Fruit fly (Drosophila melanogaster) whole organism, embryonic: Measurements from ENCODE around the gene RpL28.

Source experiments
- Abd-B ChIP-seq: fragments of 200-800 bp; sonication (Bioruptor generic); optimal IDR thresholded peaks from 2 replicates; lab custom pipeline; 2018; ENCODE audit warnings: missing biosample characterization, mild to moderate bottlenecking, missing genetic modification characterization, moderate library complexity
- Adf1 ChIP-seq: fragments of 200-800 bp; sonication (Bioruptor generic); IDR thresholded peaks from 2 replicates; pipeline ENCODE4 v1.3.6; 2022; ENCODE audit warnings: missing biosample characterization, missing genetic modification characterization
- Aef1 ChIP-seq: fragments of 200-800 bp; sonication (Bioruptor generic); IDR thresholded peaks from 3 replicates; pipeline ENCODE4 v1.3.6; 2022; ENCODE audit warnings: missing biosample characterization, missing genetic modification characterization
- Atf6 ChIP-seq: fragments of 200-800 bp; sonication (Bioruptor generic); IDR thresholded peaks from 2 replicates; pipeline ENCODE4 v1.3.6; 2022; ENCODE audit warnings: missing biosample characterization, missing genetic modification characterization
- Blimp-1 ChIP-seq: fragments of 200-800 bp; sonication (Bioruptor generic); optimal IDR thresholded peaks from 3 replicates; lab custom pipeline; 2018; ENCODE audit warnings: missing biosample characterization, missing genetic modification characterization, mild to moderate bottlenecking, moderate library complexity, missing genetic modification reagents
- CG10462 ChIP-seq: fragments of 200-800 bp; sonication (Bioruptor generic); optimal IDR thresholded peaks from 2 replicates; lab custom pipeline; 2016; ENCODE audit warnings: missing biosample characterization, missing genetic modification characterization
- CG10959 ChIP-seq: fragments of 200-800 bp; sonication (Bioruptor generic); IDR thresholded peaks from 2 replicates; pipeline ENCODE4 v1.3.6; 2022; ENCODE audit warnings: missing biosample characterization, missing genetic modification characterization
- CG11093 ChIP-seq: fragments of 200-800 bp; sonication (Bioruptor generic); IDR thresholded peaks from 3 replicates; pipeline ENCODE4 v1.3.6; 2022; ENCODE audit warnings: missing biosample characterization, missing genetic modification characterization
- CG12236 ChIP-seq: fragments of 200-800 bp; sonication (Bioruptor generic); optimal IDR thresholded peaks from 2 replicates; lab custom pipeline; 2016; ENCODE audit warnings: missing biosample characterization, missing genetic modification characterization
- CG12769 ChIP-seq: fragments of 200-800 bp; sonication (Bioruptor generic); optimal IDR thresholded peaks from 2 replicates; lab custom pipeline; 2019; ENCODE audit warnings: missing biosample characterization, mild to moderate bottlenecking, missing genetic modification characterization, moderate library complexity
- CG14014 ChIP-seq: fragments of 200-800 bp; sonication (Bioruptor generic); IDR thresholded peaks from 2 replicates; pipeline ENCODE4 v1.3.6; 2022; ENCODE audit warnings: missing biosample characterization, missing genetic modification characterization
- CG15514 ChIP-seq: fragments of 200-800 bp; sonication (Bioruptor generic); optimal IDR thresholded peaks from 3 replicates; lab custom pipeline; 2017; ENCODE audit warnings: missing biosample characterization, missing genetic modification characterization, mild to moderate bottlenecking, moderate library complexity, missing genetic modification reagents
- CG17802 ChIP-seq: fragments of 200-800 bp; sonication (Bioruptor generic); optimal IDR thresholded peaks from 2 replicates; lab custom pipeline; 2018; ENCODE audit warnings: missing biosample characterization, mild to moderate bottlenecking, missing genetic modification characterization, moderate library complexity
- CG18599 ChIP-seq: fragments of 200-800 bp; sonication (Bioruptor generic); optimal IDR thresholded peaks from 3 replicates; lab custom pipeline; 2017; ENCODE audit warnings: missing biosample characterization, missing genetic modification characterization, mild to moderate bottlenecking, moderate library complexity, missing genetic modification reagents
- CG18619 ChIP-seq: fragments of 200-800 bp; sonication (Bioruptor generic); optimal IDR thresholded peaks from 3 replicates; lab custom pipeline; 2017; ENCODE audit warnings: missing biosample characterization, mild to moderate bottlenecking, missing genetic modification characterization
- CG30403 ChIP-seq: fragments of 200-800 bp; sonication (Bioruptor generic); optimal IDR thresholded peaks from 3 replicates; lab custom pipeline; 2016; ENCODE audit warnings: missing biosample characterization, missing genetic modification characterization
- CG33213 ChIP-seq: fragments of 200-800 bp; sonication (Bioruptor generic); optimal IDR thresholded peaks from 3 replicates; lab custom pipeline; 2016; ENCODE audit warnings: missing biosample characterization, missing genetic modification characterization
- CG3726 ChIP-seq: fragments of 200-800 bp; sonication (Bioruptor generic); IDR thresholded peaks from 3 replicates; pipeline ENCODE4, ENCODE4 v1.3.6; 2022; ENCODE audit warnings: missing biosample characterization, missing genetic modification characterization
- CG6272 ChIP-seq: fragments of 200-800 bp; sonication (Bioruptor generic); IDR thresholded peaks from 2 replicates; pipeline ENCODE4 v1.3.6; 2022; ENCODE audit warnings: missing biosample characterization, missing genetic modification characterization
- CG6689 ChIP-seq: fragments of 200-800 bp; sonication (Bioruptor generic); IDR thresholded peaks from 2 replicates; pipeline ENCODE4 v1.3.6; 2022; ENCODE audit warnings: missing biosample characterization, missing genetic modification characterization
- CG6765 ChIP-seq: fragments of 200-800 bp; sonication (Bioruptor generic); optimal IDR thresholded peaks from 3 replicates; lab custom pipeline; 2017; ENCODE audit warnings: missing biosample characterization, mild to moderate bottlenecking, missing genetic modification characterization
- CG7271 ChIP-seq: fragments of 200-800 bp; sonication (Bioruptor generic); optimal IDR thresholded peaks from 2 replicates; lab custom pipeline; 2018; ENCODE audit warnings: missing biosample characterization, mild to moderate bottlenecking, missing genetic modification characterization, moderate library complexity
- CG8388 ChIP-seq: fragments of 200-800 bp; sonication (Bioruptor generic); optimal IDR thresholded peaks from 2 replicates; lab custom pipeline; 2019; ENCODE audit warnings: missing biosample characterization, mild to moderate bottlenecking, missing genetic modification characterization, moderate library complexity
- D19B ChIP-seq: fragments of 200-800 bp; sonication (Bioruptor generic); optimal IDR thresholded peaks from 2 replicates; lab custom pipeline; 2017; ENCODE audit warnings: missing biosample characterization, mild to moderate bottlenecking, missing genetic modification characterization
- ERR ChIP-seq: fragments of 200-800 bp; sonication (Bioruptor generic); optimal IDR thresholded peaks from 2 replicates; lab custom pipeline; 2016; ENCODE audit warnings: missing biosample characterization, missing genetic modification characterization
- Fer3 ChIP-seq: fragments of 200-800 bp; sonication (Bioruptor generic); optimal IDR thresholded peaks from 2 replicates; lab custom pipeline; 2018; ENCODE audit warnings: missing biosample characterization, mild to moderate bottlenecking, missing genetic modification characterization, moderate library complexity
- HLH3B ChIP-seq: fragments of 200-800 bp; sonication (Bioruptor generic); IDR thresholded peaks from 2 replicates; pipeline ENCODE4 v1.3.6; 2022; ENCODE audit warnings: missing biosample characterization, missing genetic modification characterization
- Hr51 ChIP-seq, 2 experiments: fragments of 200-800 bp; sonication (Bioruptor generic); optimal IDR thresholded peaks; 2 replicates in 1 of 2; 3 replicates in 1 of 2; lab custom pipeline; 2016 to 2018; ENCODE audit warnings: missing biosample characterization in 2 of 2, missing genetic modification characterization in 2 of 2, mild to moderate bottlenecking in 1 of 2, moderate library complexity in 1 of 2
- Jarid2 ChIP-seq: fragments of 200-800 bp; sonication (Bioruptor generic); optimal IDR thresholded peaks from 3 replicates; lab custom pipeline; 2017; ENCODE audit warnings: mild to moderate bottlenecking, missing biosample characterization, missing genetic modification reagents, missing genetic modification characterization
- Mad ChIP-seq: fragments of 200-800 bp; sonication (Bioruptor generic); optimal IDR thresholded peaks from 2 replicates; lab custom pipeline; 2016; ENCODE audit warnings: missing biosample characterization, missing genetic modification characterization
- Neu2 ChIP-seq: fragments of 200-800 bp; sonication (Bioruptor generic); optimal IDR thresholded peaks from 3 replicates; lab custom pipeline; 2016; ENCODE audit warnings: missing biosample characterization, missing genetic modification characterization, borderline replicate concordance
- Opbp ChIP-seq: fragments of 200-800 bp; sonication (Bioruptor generic); IDR thresholded peaks from 3 replicates; pipeline ENCODE4 v1.3.6; 2022; ENCODE audit warnings: missing biosample characterization, missing genetic modification characterization; ENCODE audit not compliant: partially characterized antibody
- PHDP ChIP-seq: fragments of 200-800 bp; sonication (Bioruptor generic); optimal IDR thresholded peaks from 3 replicates; lab custom pipeline; 2018; ENCODE audit warnings: missing biosample characterization, mild to moderate bottlenecking, missing genetic modification characterization, moderate library complexity
- Ssrp ChIP-seq: fragments of 200-800 bp; sonication (Bioruptor generic); optimal IDR thresholded peaks from 2 replicates; lab custom pipeline; 2018; ENCODE audit warnings: missing biosample characterization, mild to moderate bottlenecking, missing genetic modification characterization, moderate library complexity
- ac ChIP-seq: fragments of 200-800 bp; sonication (Bioruptor generic); optimal IDR thresholded peaks from 3 replicates; lab custom pipeline; 2017; ENCODE audit warnings: missing biosample characterization, mild to moderate bottlenecking, missing genetic modification characterization
- ap ChIP-seq: fragments of 200-800 bp; sonication (Bioruptor generic); IDR thresholded peaks from 2 replicates; pipeline ENCODE4 v1.3.6; 2022; ENCODE audit warnings: missing biosample characterization, missing genetic modification characterization
- ato ChIP-seq: fragments of 200-800 bp; sonication (Bioruptor generic); IDR thresholded peaks from 2 replicates; pipeline ENCODE4 v1.3.6; 2022; ENCODE audit warnings: missing biosample characterization, missing genetic modification characterization; ENCODE audit not compliant: partially characterized antibody
- da ChIP-seq: fragments of 200-800 bp; sonication (Bioruptor generic); optimal IDR thresholded peaks from 2 replicates; lab custom pipeline; 2016; ENCODE audit warnings: missing biosample characterization, missing genetic modification characterization
- fd96Cb ChIP-seq: fragments of 200-800 bp; sonication (Bioruptor generic); optimal IDR thresholded peaks from 2 replicates; lab custom pipeline; 2018; ENCODE audit warnings: missing biosample characterization, mild to moderate bottlenecking, missing genetic modification characterization, moderate library complexity
- hkb ChIP-seq, 2 experiments: fragments of 200-800 bp in 1 of 2; fragments of >200 bp in 1 of 2; sonication (Bioruptor generic) in 1 of 2; IDR thresholded peaks in 1 of 2; optimal IDR thresholded peaks in 1 of 2; 2 replicates each; pipeline versions ENCODE4 v1.3.6 to Lab custom; 2017 to 2022; ENCODE audit warnings: missing biosample characterization in 1 of 2, missing genetic modification characterization in 1 of 2
- jing ChIP-seq: fragments of 200-800 bp; sonication (Bioruptor generic); optimal IDR thresholded peaks from 2 replicates; lab custom pipeline; 2018; ENCODE audit warnings: missing biosample characterization, mild to moderate bottlenecking, missing genetic modification characterization
- kni ChIP-seq: fragments of 200-800 bp; sonication (Bioruptor generic); optimal IDR thresholded peaks from 3 replicates; lab custom pipeline; 2017; ENCODE audit warnings: mild to moderate bottlenecking, missing biosample characterization, missing genetic modification reagents, missing genetic modification characterization
- row ChIP-seq: fragments of 200-800 bp; sonication (Bioruptor generic); IDR thresholded peaks from 3 replicates; pipeline ENCODE4 v1.3.6; 2022; ENCODE audit warnings: missing biosample characterization, missing genetic modification characterization
- scrt ChIP-seq: fragments of 200-800 bp; sonication (Bioruptor generic); optimal IDR thresholded peaks from 2 replicates; lab custom pipeline; 2018; ENCODE audit warnings: missing biosample characterization, mild to moderate bottlenecking, missing genetic modification characterization, moderate library complexity
- sd ChIP-seq: fragments of 200-800 bp; sonication (Bioruptor generic); optimal IDR thresholded peaks from 3 replicates; lab custom pipeline; 2018; ENCODE audit warnings: missing biosample characterization, mild to moderate bottlenecking, missing genetic modification characterization, moderate library complexity
- slbo ChIP-seq: fragments of 200-800 bp; sonication (Bioruptor generic); IDR thresholded peaks from 2 replicates; pipeline ENCODE4 v1.3.6; 2022; ENCODE audit warnings: missing biosample characterization, missing genetic modification characterization
- tin ChIP-seq: fragments of 200-800 bp; sonication (Bioruptor generic); optimal IDR thresholded peaks from 3 replicates; lab custom pipeline; 2016; ENCODE audit warnings: missing biosample characterization, missing genetic modification characterization
- trem ChIP-seq: fragments of 200-800 bp; optimal IDR thresholded peaks from 3 replicates; lab custom pipeline; 2019; ENCODE audit warnings: missing biosample characterization, mild to moderate bottlenecking, missing genetic modification characterization, moderate library complexity
- vnd ChIP-seq: fragments of 200-800 bp; sonication (Bioruptor generic); IDR thresholded peaks from 3 replicates; pipeline ENCODE4 v1.3.6; 2022; ENCODE audit warnings: missing biosample characterization, missing genetic modification characterization; ENCODE audit not compliant: partially characterized antibody

Gene RpL28

dm6 chr3L:3192912-3193311 lies 29.8 kb downstream of the RpL28 start, which contains the start of gene Hsp83 (continued):
- peak; percentile 80 for TF ChIP-seq CG10462 (GFP tag; lab: Kevin White, UChicago)
- TF ChIP-seq CG6272 (GFP tag; lab: Robert Waterston, UW) = peak; percentile 56
- peak; percentile 89 for TF ChIP-seq CG8388 (GFP tag; lab: Kevin White, UChicago)
- TF ChIP-seq vnd (GFP tag; lab: Robert Waterston, UW) = no peak
- TF ChIP-seq CG12769 (tag; lab: Kevin White, UChicago) = peak; percentile 94
- TF ChIP-seq ERR (GFP tag; lab: Kevin White, UChicago) = peak; percentile 84
- peak; percentile 57; the same call in 2 of the 3 replicates for TF ChIP-seq Opbp (GFP tag; lab: Robert Waterston, UW)
- TF ChIP-seq kni (GFP tag; lab: Kevin White, UChicago) = peak; percentile 99
- peak; percentile 100 for TF ChIP-seq CG6765 (GFP tag; lab: Kevin White, UChicago)
- peak; percentile 82 for TF ChIP-seq CG30403 (GFP tag; lab: Kevin White, UChicago)
- peak; percentile 84 for TF ChIP-seq slbo
- TF ChIP-seq ato (GFP tag; lab: Robert Waterston, UW) = no peak
- TF ChIP-seq CG10959 (GFP tag; lab: Robert Waterston, UW) = peak; percentile 81
- TF ChIP-seq PHDP (tag; lab: Kevin White, UChicago) = peak; percentile 98
- peak; percentile 98 for TF ChIP-seq scrt (GFP tag; lab: Kevin White, UChicago)
- TF ChIP-seq CG11093 (GFP tag; lab: Robert Waterston, UW) = peak; percentile 73; the same call in 2 of the 3 replicates
- TF ChIP-seq trem (tag; lab: Kevin White, UChicago) = peak; percentile 83
- peak; percentile 98 for TF ChIP-seq Fer3 (tag; lab: Kevin White, UChicago)
- peak; percentile 99 for TF ChIP-seq CG18599 (GFP tag; lab: Kevin White, UChicago)
- no peak for TF ChIP-seq Abd-B (GFP tag; lab: Kevin White, UChicago)
- TF ChIP-seq tin = peak; percentile 88
- peak; percentile 88 for TF ChIP-seq ap (GFP tag; lab: Robert Waterston, UW)
- TF ChIP-seq hkb (optimal IDR thresholded peaks at IDR 0.05; lab: Kevin White, UChicago) = no peak
- TF ChIP-seq hkb (GFP tag; IDR thresholded peaks at IDR 0.05; lab: Robert Waterston, UW) = peak; percentile 96
- TF ChIP-seq Aef1 (GFP tag; lab: Robert Waterston, UW) = peak; percentile 65
- peak; percentile 63 for TF ChIP-seq fd96Cb (tag; lab: Kevin White, UChicago)
- peak; percentile 79 for TF ChIP-seq Blimp-1 (GFP tag; lab: Kevin White, UChicago)
- peak; percentile 77 for TF ChIP-seq Adf1
- TF ChIP-seq sd (tag; lab: Kevin White, UChicago) = no peak
- peak; percentile 93 for TF ChIP-seq ac (GFP tag; lab: Kevin White, UChicago)
- peak; percentile 90 to 96 for TF ChIP-seq Hr51 (GFP tag; optimal IDR thresholded peaks at IDR 0.05; lab: Kevin White, UChicago)
- TF ChIP-seq Mad (GFP tag; lab: Kevin White, UChicago) = peak; percentile 95
- TF ChIP-seq da (GFP tag; lab: Kevin White, UChicago) = peak; percentile 88
- peak; percentile 87 for TF ChIP-seq D19B
- TF ChIP-seq row (GFP tag; lab: Robert Waterston, UW) = peak; percentile 10; the same call in 1 of the 3 replicates
- TF ChIP-seq CG17802 = peak; percentile 86
- peak; percentile 98 for TF ChIP-seq CG18619
- peak; percentile 79 for TF ChIP-seq jing
- TF ChIP-seq CG15514 (GFP tag; lab: Kevin White, UChicago) = no peak
- TF ChIP-seq Ssrp (tag; lab: Kevin White, UChicago) = peak; percentile 58
- TF ChIP-seq CG7271 (tag; lab: Kevin White, UChicago) = peak; percentile 97
- TF ChIP-seq Jarid2 (GFP tag; lab: Kevin White, UChicago) = peak; percentile 87
- peak; percentile 81 for TF ChIP-seq CG6689
- peak; percentile 98 for TF ChIP-seq CG33213 (GFP tag; lab: Kevin White, UChicago)
- peak; percentile 90 for TF ChIP-seq CG3726 (GFP tag; lab: Robert Waterston, UW)
- TF ChIP-seq Neu2 = peak; percentile 59
- TF ChIP-seq Atf6 = peak; percentile 95
- TF ChIP-seq HLH3B (GFP tag; lab: Robert Waterston, UW) = peak; percentile 90
- TF ChIP-seq CG14014 (GFP tag; lab: Robert Waterston, UW) = peak; percentile 90
- TF ChIP-seq CG12236 = peak; percentile 88
